Fruit fly (Drosophila melanogaster) whole organism, embryonic: ENCODE data around the gene Drsl2.

Source experiments
- Ada2b ChIP-seq: fragments of 200-800 bp; sonication (Bioruptor generic); IDR thresholded peaks from 2 replicates; pipeline ENCODE4 v1.3.6; 2022; ENCODE audit warnings: missing biosample characterization, missing genetic modification characterization
- Adf1 ChIP-seq: fragments of 200-800 bp; sonication (Bioruptor generic); IDR thresholded peaks from 2 replicates; pipeline ENCODE4 v1.3.6; 2022; ENCODE audit warnings: missing biosample characterization, missing genetic modification characterization
- BtbVII ChIP-seq: fragments of 200-800 bp; sonication (Bioruptor generic); optimal IDR thresholded peaks from 3 replicates; lab custom pipeline; 2017; ENCODE audit warnings: missing biosample characterization, mild to moderate bottlenecking, missing genetic modification characterization
- CG1024 ChIP-seq: fragments of 200-800 bp; sonication (Bioruptor generic); IDR thresholded peaks from 2 replicates; pipeline ENCODE4 v1.3.6; 2022; ENCODE audit warnings: missing biosample characterization, missing genetic modification characterization
- CG10274 ChIP-seq: fragments of 200-800 bp; sonication (Bioruptor generic); optimal IDR thresholded peaks from 3 replicates; lab custom pipeline; 2017; ENCODE audit warnings: missing biosample characterization, mild to moderate bottlenecking, missing genetic modification characterization
- CG14441 ChIP-seq: fragments of 200-800 bp; sonication (Bioruptor generic); IDR thresholded peaks from 2 replicates; pipeline ENCODE4 v1.3.6; 2022; ENCODE audit warnings: missing biosample characterization, missing genetic modification characterization
- CG17802 ChIP-seq: fragments of 200-800 bp; sonication (Bioruptor generic); optimal IDR thresholded peaks from 2 replicates; lab custom pipeline; 2018; ENCODE audit warnings: missing biosample characterization, mild to moderate bottlenecking, missing genetic modification characterization, moderate library complexity
- CG1832 ChIP-seq: fragments of 200-800 bp; sonication (Bioruptor generic); optimal IDR thresholded peaks from 2 replicates; lab custom pipeline; 2017; ENCODE audit warnings: missing biosample characterization, mild to moderate bottlenecking, missing genetic modification characterization, inconsistent platforms
- CG18619 ChIP-seq: fragments of 200-800 bp; sonication (Bioruptor generic); optimal IDR thresholded peaks from 3 replicates; lab custom pipeline; 2017; ENCODE audit warnings: missing biosample characterization, mild to moderate bottlenecking, missing genetic modification characterization
- CG31365 ChIP-seq: fragments of 200-800 bp; sonication (Bioruptor generic); optimal IDR thresholded peaks from 2 replicates; lab custom pipeline; 2018; ENCODE audit warnings: missing biosample characterization, mild to moderate bottlenecking, missing genetic modification characterization
- CG33213 ChIP-seq: fragments of 200-800 bp; sonication (Bioruptor generic); optimal IDR thresholded peaks from 3 replicates; lab custom pipeline; 2016; ENCODE audit warnings: missing biosample characterization, missing genetic modification characterization
- CG34224 ChIP-seq: fragments of 200-800 bp; sonication (Bioruptor generic); IDR thresholded peaks from 3 replicates; pipeline ENCODE4 v1.3.6; 2022; ENCODE audit warnings: missing biosample characterization, missing genetic modification characterization; ENCODE audit not compliant: partially characterized antibody
- CG3726 ChIP-seq: fragments of 200-800 bp; sonication (Bioruptor generic); IDR thresholded peaks from 3 replicates; pipeline ENCODE4, ENCODE4 v1.3.6; 2022; ENCODE audit warnings: missing biosample characterization, missing genetic modification characterization
- CG7357 ChIP-seq: fragments of 200-800 bp; sonication (Bioruptor generic); IDR thresholded peaks from 3 replicates; pipeline ENCODE4 v1.3.6; 2022; ENCODE audit warnings: missing biosample characterization, missing genetic modification characterization
- Dad ChIP-seq: fragments of 200-800 bp; sonication (Bioruptor generic); optimal IDR thresholded peaks from 3 replicates; lab custom pipeline; 2016; ENCODE audit warnings: missing biosample characterization, missing genetic modification characterization
- Deaf1 ChIP-seq: fragments of 200-800 bp; optimal IDR thresholded peaks from 3 replicates; lab custom pipeline; 2019; ENCODE audit warnings: missing biosample characterization, mild to moderate bottlenecking, missing genetic modification characterization, moderate library complexity
- Dll ChIP-seq: fragments of 200-800 bp; sonication (Bioruptor generic); IDR thresholded peaks from 4 replicates; pipeline ENCODE4 v1.3.6; 2022; ENCODE audit warnings: missing biosample characterization, missing genetic modification characterization; ENCODE audit not compliant: partially characterized antibody
- Ets97D ChIP-seq: fragments of 200-800 bp; sonication (Bioruptor generic); optimal IDR thresholded peaks from 3 replicates; lab custom pipeline; 2016; ENCODE audit warnings: missing biosample characterization, missing genetic modification characterization
- Fer2 ChIP-seq: fragments of 200-800 bp; sonication (Bioruptor generic); optimal IDR thresholded peaks from 2 replicates; lab custom pipeline; 2018; ENCODE audit warnings: missing biosample characterization, mild to moderate bottlenecking, missing genetic modification characterization, moderate library complexity
- GATAe ChIP-seq: fragments of 200-800 bp; sonication (Bioruptor generic); conservative IDR thresholded peaks from 2 replicates; pipeline ENCODE4 v1.3.6; 2022; ENCODE audit warnings: missing biosample characterization, missing genetic modification characterization
- HmgD ChIP-seq: fragments of 200-800 bp; sonication (Bioruptor generic); optimal IDR thresholded peaks from 3 replicates; lab custom pipeline; 2016; ENCODE audit warnings: missing biosample characterization, missing genetic modification characterization
- Hmx ChIP-seq: fragments of 200-800 bp; sonication (Bioruptor generic); optimal IDR thresholded peaks from 2 replicates; lab custom pipeline; 2016; ENCODE audit warnings: missing biosample characterization, missing genetic modification characterization
- Lhr ChIP-seq: fragments of 200-800 bp; sonication (Bioruptor generic); optimal IDR thresholded peaks from 3 replicates; lab custom pipeline; 2017; ENCODE audit warnings: mild to moderate bottlenecking, missing biosample characterization, missing genetic modification reagents, missing genetic modification characterization
- MBD-R2 ChIP-seq: fragments of 200-800 bp; sonication (Bioruptor generic); IDR thresholded peaks from 2 replicates; pipeline ENCODE4 v1.3.6; 2022; ENCODE audit warnings: missing biosample characterization, missing genetic modification characterization
- Mad ChIP-seq: fragments of 200-800 bp; sonication (Bioruptor generic); optimal IDR thresholded peaks from 2 replicates; lab custom pipeline; 2016; ENCODE audit warnings: missing biosample characterization, missing genetic modification characterization
- Myb ChIP-seq: fragments of 200-800 bp; sonication (Bioruptor generic); optimal IDR thresholded peaks from 2 replicates; lab custom pipeline; 2016; ENCODE audit warnings: missing biosample characterization, missing genetic modification characterization
- Nf-YA ChIP-seq: fragments of 200-800 bp; sonication (Bioruptor generic); IDR thresholded peaks from 2 replicates; pipeline ENCODE4 v1.3.6; 2022; ENCODE audit warnings: missing biosample characterization, missing genetic modification characterization
- Nf-YB ChIP-seq: fragments of 200-800 bp; sonication (Bioruptor generic); optimal IDR thresholded peaks from 3 replicates; lab custom pipeline; 2019; ENCODE audit warnings: missing biosample characterization, mild to moderate bottlenecking, missing genetic modification characterization, moderate library complexity
- Optix ChIP-seq: fragments of 200-800 bp; sonication (Bioruptor generic); IDR thresholded peaks from 3 replicates; pipeline ENCODE4 v1.3.6; 2022; ENCODE audit warnings: missing biosample characterization, missing genetic modification characterization
- Pdp1 ChIP-seq, 2 experiments: fragments of 200-800 bp; sonication (Bioruptor generic); optimal IDR thresholded peaks; 3 replicates each; lab custom pipeline; 2016; ENCODE audit warnings: missing biosample characterization in 2 of 2, missing genetic modification characterization in 2 of 2, mild to moderate bottlenecking in 1 of 2, moderate library complexity in 1 of 2
- ac ChIP-seq: fragments of 200-800 bp; sonication (Bioruptor generic); optimal IDR thresholded peaks from 3 replicates; lab custom pipeline; 2017; ENCODE audit warnings: missing biosample characterization, mild to moderate bottlenecking, missing genetic modification characterization
- ara ChIP-seq: fragments of 200-800 bp; sonication (Bioruptor generic); IDR thresholded peaks from 2 replicates; pipeline ENCODE4 v1.3.6; 2022; ENCODE audit warnings: missing biosample characterization, missing genetic modification characterization
- btn ChIP-seq: fragments of 200-800 bp; sonication (Bioruptor generic); optimal IDR thresholded peaks from 2 replicates; lab custom pipeline; 2016; ENCODE audit warnings: missing biosample characterization, missing genetic modification characterization
- cato ChIP-seq: fragments of 200-800 bp; sonication (Bioruptor generic); optimal IDR thresholded peaks from 2 replicates; lab custom pipeline; 2016; ENCODE audit warnings: missing biosample characterization, missing genetic modification characterization, borderline replicate concordance
- esg ChIP-seq: fragments of 200-800 bp; sonication (Bioruptor generic); conservative IDR thresholded peaks from 2 replicates; pipeline ENCODE4 v1.3.6; 2022; ENCODE audit warnings: missing biosample characterization, missing genetic modification characterization
- ftz-f1 ChIP-seq: fragments of 200-800 bp; sonication (Bioruptor generic); optimal IDR thresholded peaks from 2 replicates; lab custom pipeline; 2016; ENCODE audit warnings: missing biosample characterization, missing genetic modification characterization
- gcm2 ChIP-seq: fragments of 200-800 bp; sonication (Bioruptor generic); optimal IDR thresholded peaks from 2 replicates; lab custom pipeline; 2016; ENCODE audit warnings: missing biosample characterization, missing genetic modification characterization
- gt ChIP-seq: fragments of 200-800 bp; sonication (Bioruptor generic); IDR thresholded peaks from 2 replicates; pipeline ENCODE4 v1.3.6; 2022; ENCODE audit warnings: missing biosample characterization, missing genetic modification characterization
- jing ChIP-seq: fragments of 200-800 bp; sonication (Bioruptor generic); optimal IDR thresholded peaks from 2 replicates; lab custom pipeline; 2018; ENCODE audit warnings: missing biosample characterization, mild to moderate bottlenecking, missing genetic modification characterization
- lbe ChIP-seq: fragments of 200-800 bp; sonication (Bioruptor generic); optimal IDR thresholded peaks from 2 replicates; lab custom pipeline; 2016; ENCODE audit warnings: missing biosample characterization, mild to moderate bottlenecking, missing genetic modification characterization
- lilli ChIP-seq: fragments of 200-800 bp; sonication (Bioruptor generic); optimal IDR thresholded peaks from 3 replicates; lab custom pipeline; 2016; ENCODE audit warnings: missing biosample characterization, missing genetic modification characterization
- onecut ChIP-seq: fragments of 200-800 bp; sonication (Bioruptor generic); IDR thresholded peaks from 2 replicates; pipeline ENCODE4 v1.3.6; 2022; ENCODE audit warnings: missing biosample characterization, missing genetic modification characterization
- peb ChIP-seq: fragments of 200-800 bp; sonication (Bioruptor generic); IDR thresholded peaks from 2 replicates; pipeline ENCODE4 v1.3.6; 2022; ENCODE audit warnings: missing biosample characterization, missing genetic modification characterization
- phol ChIP-seq: fragments of 200-800 bp; sonication (Bioruptor generic); optimal IDR thresholded peaks from 3 replicates; lab custom pipeline; 2018; ENCODE audit warnings: missing biosample characterization, mild to moderate bottlenecking, missing genetic modification characterization, moderate library complexity
- pum ChIP-seq: fragments of 200-800 bp; sonication (Bioruptor generic); optimal IDR thresholded peaks from 2 replicates; lab custom pipeline; 2016; ENCODE audit warnings: missing biosample characterization, missing genetic modification characterization
- row ChIP-seq: fragments of 200-800 bp; sonication (Bioruptor generic); IDR thresholded peaks from 3 replicates; pipeline ENCODE4 v1.3.6; 2022; ENCODE audit warnings: missing biosample characterization, missing genetic modification characterization
- sc ChIP-seq, 3 experiments: fragments of >200 bp in 2 of 3; fragments of 200-800 bp in 1 of 3; sonication (Bioruptor generic) in 1 of 3; optimal IDR thresholded peaks; 2 replicates in 2 of 3; 3 replicates in 1 of 3; lab custom pipeline; 2017; ENCODE audit warnings: mild to moderate bottlenecking in 1 of 3, missing biosample characterization in 1 of 3, missing genetic modification characterization in 1 of 3, missing genetic modification reagents in 1 of 3
- sd ChIP-seq: fragments of 200-800 bp; sonication (Bioruptor generic); optimal IDR thresholded peaks from 3 replicates; lab custom pipeline; 2018; ENCODE audit warnings: missing biosample characterization, mild to moderate bottlenecking, missing genetic modification characterization, moderate library complexity
- so ChIP-seq: fragments of 200-800 bp; sonication (Bioruptor generic); IDR thresholded peaks from 3 replicates; pipeline ENCODE4 v1.3.6; 2022; ENCODE audit warnings: missing biosample characterization, missing genetic modification characterization
- tin ChIP-seq: fragments of 200-800 bp; sonication (Bioruptor generic); optimal IDR thresholded peaks from 3 replicates; lab custom pipeline; 2016; ENCODE audit warnings: missing biosample characterization, missing genetic modification characterization

Drsl2 gene

dm6 chr3L:3301171-3301738 is 12.9 kb upstream of the Drsl2 start (continued):
- TF ChIP-seq jing (GFP tag; lab: Kevin White, UChicago), result peak; percentile 86
- TF ChIP-seq phol (tag; lab: Kevin White, UChicago), result peak; percentile 91
- peak; percentile 81 for TF ChIP-seq sd (tag; lab: Kevin White, UChicago)
- TF ChIP-seq btn, result peak; percentile 74
- peak; percentile 83 for TF ChIP-seq Nf-YA
- TF ChIP-seq GATAe (GFP tag; lab: Robert Waterston, UW), result peak; percentile 96
- no peak for TF ChIP-seq CG1832 (GFP tag; lab: Kevin White, UChicago)
- peak; percentile 83 for TF ChIP-seq CG18619 (GFP tag; lab: Kevin White, UChicago)
- no peak for TF ChIP-seq Dll
- peak; percentile 66 for TF ChIP-seq Lhr (GFP tag; lab: Kevin White, UChicago)
- peak; percentile 56 for TF ChIP-seq CG10274
- TF ChIP-seq tin (GFP tag; lab: Kevin White, UChicago), result peak; percentile 86
- TF ChIP-seq MBD-R2, result peak; percentile 64; the same call in 1 of the 2 replicates
- peak; percentile 72 for TF ChIP-seq gcm2
- TF ChIP-seq ftz-f1 (GFP tag; lab: Kevin White, UChicago), result no peak
- peak; percentile 84 for TF ChIP-seq Dad (GFP tag; lab: Kevin White, UChicago)
- peak; percentile 93 for TF ChIP-seq CG14441 (GFP tag; lab: Robert Waterston, UW)
- TF ChIP-seq esg, result peak; percentile 89
- peak; percentile 89 for TF ChIP-seq BtbVII (GFP tag; lab: Kevin White, UChicago)
- TF ChIP-seq Myb (GFP tag; lab: Kevin White, UChicago), result peak; percentile 68
- TF ChIP-seq Optix (GFP tag; lab: Robert Waterston, UW), result peak; percentile 81
- TF ChIP-seq lbe (GFP tag; lab: Kevin White, UChicago), result peak; percentile 42
- peak; percentile 89 for TF ChIP-seq Ada2b (GFP tag; lab: Robert Waterston, UW)
- TF ChIP-seq ara (GFP tag; lab: Robert Waterston, UW), result peak; percentile 85
- peak; percentile 93 for TF ChIP-seq so
- TF ChIP-seq Fer2 (tag; lab: Kevin White, UChicago), result peak; percentile 68
- peak; percentile 85 for TF ChIP-seq CG3726 (GFP tag; lab: Robert Waterston, UW)
- no peak for TF ChIP-seq sc (optimal IDR thresholded peaks at IDR 0.05; lab: Kevin White, UChicago)
- TF ChIP-seq sc (GFP tag; optimal IDR thresholded peaks at IDR 0.05; lab: Kevin White, UChicago), result peak; percentile 84
- peak; percentile 77 for TF ChIP-seq Adf1 (GFP tag; lab: Robert Waterston, UW)
- peak; percentile 85 for TF ChIP-seq cato (GFP tag; lab: Kevin White, UChicago)
- TF ChIP-seq ac (GFP tag; lab: Kevin White, UChicago), result peak; percentile 35
- TF ChIP-seq CG17802, result peak; percentile 57
- TF ChIP-seq CG34224 (GFP tag; lab: Robert Waterston, UW), result no peak
- peak; percentile 96 for TF ChIP-seq row
- peak; percentile 82 for TF ChIP-seq peb (GFP tag; lab: Robert Waterston, UW)
- peak; percentile 86 for TF ChIP-seq Mad (GFP tag; lab: Kevin White, UChicago)
- peak; percentile 77 for TF ChIP-seq Deaf1 (tag; lab: Kevin White, UChicago)
- TF ChIP-seq onecut (GFP tag; lab: Robert Waterston, UW), result peak; percentile 89
- TF ChIP-seq HmgD (GFP tag; lab: Kevin White, UChicago), result peak; percentile 59
- peak; percentile 84 for TF ChIP-seq pum
- TF ChIP-seq Pdp1 (GFP tag; optimal IDR thresholded peaks at IDR 0.05; lab: Kevin White, UChicago), result peak; percentile 86 to 89
- peak; percentile 69 for TF ChIP-seq Ets97D (GFP tag; lab: Kevin White, UChicago)
- peak; percentile 68 for TF ChIP-seq CG31365 (tag; lab: Kevin White, UChicago)
- TF ChIP-seq Hmx (GFP tag; lab: Kevin White, UChicago), result peak; percentile 78
- peak; percentile 43; the same call in 1 of the 2 replicates for TF ChIP-seq CG1024 (GFP tag; lab: Robert Waterston, UW)
- TF ChIP-seq Nf-YB, result peak; percentile 79
- peak; percentile 91 for TF ChIP-seq lilli
- peak; percentile 41; the same call in 1 of the 2 replicates for TF ChIP-seq gt (GFP tag; lab: Robert Waterston, UW)
- peak; percentile 79 for TF ChIP-seq CG33213 (GFP tag; lab: Kevin White, UChicago)
- peak; percentile 85 for TF ChIP-seq CG7357 (GFP tag; lab: Robert Waterston, UW)
